Worm (Caenorhabditis elegans) whole organism, L3 larva: Measurements from ENCODE around the gene mcm-3.

ENCODE experiments used
- R02D3.7 ChIP-seq: fragments of 150-350 bp; optimal IDR thresholded peaks from 2 replicates; lab custom pipeline; 2014; ENCODE audit warnings: missing biosample characterization, missing genetic modification characterization
- ZK546.5 ChIP-seq: sonication (generic microtip); optimal IDR thresholded peaks from 2 replicates; lab custom pipeline; 2017; ENCODE audit warnings: missing biosample characterization, missing genetic modification characterization
- aly-2 ChIP-seq: fragments of 150-350 bp; optimal IDR thresholded peaks from 2 replicates; lab custom pipeline; 2014; ENCODE audit warnings: missing biosample characterization, missing genetic modification characterization
- ama-1 ChIP-seq: fragments of 150-350 bp; optimal IDR thresholded peaks from 2 replicates; lab custom pipeline; 2018
- ceh-16 ChIP-seq: sonication (generic microtip); optimal IDR thresholded peaks from 2 replicates; lab custom pipeline; 2017; ENCODE audit warnings: missing biosample characterization, missing genetic modification characterization
- ceh-28 ChIP-seq: fragments of 150-350 bp; optimal IDR thresholded peaks from 2 replicates; lab custom pipeline; 2014; ENCODE audit warnings: missing biosample characterization, missing genetic modification reagents, missing genetic modification characterization
- ceh-82 ChIP-seq: fragments of 150-350 bp; optimal IDR thresholded peaks from 2 replicates; lab custom pipeline; 2014; ENCODE audit warnings: missing biosample characterization, missing genetic modification characterization
- egl-27 ChIP-seq: sonication (generic microtip); optimal IDR thresholded peaks from 4 replicates; lab custom pipeline; 2017; ENCODE audit warnings: missing biosample characterization, missing genetic modification reagents, missing genetic modification characterization
- egl-5 ChIP-seq: fragments of 150-350 bp; optimal IDR thresholded peaks from 2 replicates; lab custom pipeline; 2017; ENCODE audit warnings: missing biosample characterization, missing genetic modification reagents, missing genetic modification characterization, inconsistent platforms
- elt-2 ChIP-seq: sonication (generic microtip); optimal IDR thresholded peaks from 2 replicates; lab custom pipeline; 2016; ENCODE audit warnings: missing genetic modification reagents, mild to moderate bottlenecking, missing genetic modification characterization, missing compliant biosample characterization
- fkh-2 ChIP-seq: fragments of 150-350 bp; optimal IDR thresholded peaks from 2 replicates; lab custom pipeline; 2014; ENCODE audit warnings: missing biosample characterization, missing genetic modification reagents, missing genetic modification characterization
- fos-1 ChIP-seq: fragments of 150-350 bp; optimal IDR thresholded peaks from 2 replicates; lab custom pipeline; 2014; ENCODE audit warnings: missing biosample characterization, missing genetic modification characterization
- hmg-11 ChIP-seq: sonication (generic microtip); optimal IDR thresholded peaks from 2 replicates; lab custom pipeline; 2016; ENCODE audit warnings: missing genetic modification characterization, missing compliant biosample characterization
- jun-1 ChIP-seq: fragments of 150-350 bp; optimal IDR thresholded peaks from 2 replicates; lab custom pipeline; 2014; ENCODE audit warnings: missing biosample characterization, missing genetic modification reagents, missing genetic modification characterization
- lin-15B ChIP-seq: fragments of 150-350 bp; optimal IDR thresholded peaks from 2 replicates; lab custom pipeline; 2014; ENCODE audit warnings: missing biosample characterization, missing genetic modification characterization
- lin-39 ChIP-seq: fragments of 150-350 bp; optimal IDR thresholded peaks from 2 replicates; lab custom pipeline; 2018; ENCODE audit warnings: missing biosample characterization, missing genetic modification reagents, missing genetic modification characterization
- mdl-1 ChIP-seq: fragments of 150-350 bp; optimal IDR thresholded peaks from 2 replicates; lab custom pipeline; 2014; ENCODE audit warnings: missing biosample characterization, missing genetic modification characterization
- mml-1 ChIP-seq: fragments of 150-350 bp; sonication (generic microtip); optimal IDR thresholded peaks from 3 replicates; lab custom pipeline; 2014; ENCODE audit warnings: missing biosample characterization, missing genetic modification characterization
- nfya-1 ChIP-seq: sonication (generic microtip); optimal IDR thresholded peaks from 2 replicates; lab custom pipeline; 2017; ENCODE audit warnings: missing genetic modification characterization, mild to moderate bottlenecking, missing compliant biosample characterization, antibody characterized with exemption, moderate library complexity; ENCODE audit not compliant: insufficient read depth
- nhr-11 ChIP-seq: fragments of 150-350 bp; optimal IDR thresholded peaks from 2 replicates; lab custom pipeline; 2014; ENCODE audit warnings: missing biosample characterization, missing genetic modification characterization
- nhr-23 ChIP-seq: fragments of 150-350 bp; optimal IDR thresholded peaks from 2 replicates; lab custom pipeline; 2014; ENCODE audit warnings: missing biosample characterization, missing genetic modification reagents, missing genetic modification characterization
- nhr-237 ChIP-seq: fragments of 150-350 bp; optimal IDR thresholded peaks from 2 replicates; lab custom pipeline; 2014; ENCODE audit warnings: missing biosample characterization, missing genetic modification characterization
- nhr-25 ChIP-seq: sonication (generic microtip); optimal IDR thresholded peaks from 2 replicates; lab custom pipeline; 2017; ENCODE audit warnings: missing biosample characterization, missing genetic modification characterization
- nhr-67 ChIP-seq: fragments of 150-350 bp; optimal IDR thresholded peaks from 2 replicates; lab custom pipeline; 2014; ENCODE audit warnings: missing biosample characterization, missing genetic modification characterization
- nhr-76 ChIP-seq: fragments of 150-350 bp; sonication (generic microtip); optimal IDR thresholded peaks from 5 replicates; lab custom pipeline; 2014; ENCODE audit warnings: missing biosample characterization, missing genetic modification characterization
- pha-4 ChIP-seq: fragments of 150-350 bp; optimal IDR thresholded peaks from 2 replicates; lab custom pipeline; 2014; ENCODE audit warnings: missing biosample characterization, missing genetic modification reagents, missing genetic modification characterization
- pqm-1 ChIP-seq: fragments of 150-350 bp; optimal IDR thresholded peaks from 2 replicates; lab custom pipeline; 2017; ENCODE audit warnings: missing biosample characterization, missing genetic modification characterization, inconsistent platforms
- sea-2 ChIP-seq: fragments of 150-350 bp; sonication (generic microtip); optimal IDR thresholded peaks from 4 replicates; lab custom pipeline; 2014; ENCODE audit warnings: missing biosample characterization, missing genetic modification reagents, missing genetic modification characterization
- tbx-2 ChIP-seq: sonication (generic microtip); optimal IDR thresholded peaks from 2 replicates; lab custom pipeline; 2016; ENCODE audit warnings: mild to moderate bottlenecking, missing genetic modification characterization, missing compliant biosample characterization
- unc-39 ChIP-seq: sonication (generic microtip); optimal IDR thresholded peaks from 4 replicates; lab custom pipeline; 2017; ENCODE audit warnings: missing biosample characterization, missing genetic modification characterization
- unc-62 ChIP-seq: fragments of 150-350 bp; sonication (generic microtip); optimal IDR thresholded peaks from 4 replicates; lab custom pipeline; 2014; ENCODE audit warnings: missing biosample characterization, missing genetic modification reagents, missing genetic modification characterization
- ztf-11 ChIP-seq: fragments of 150-350 bp; optimal IDR thresholded peaks from 2 replicates; lab custom pipeline; 2014; ENCODE audit warnings: missing biosample characterization, missing genetic modification characterization

The mcm-3 gene

DNA sequence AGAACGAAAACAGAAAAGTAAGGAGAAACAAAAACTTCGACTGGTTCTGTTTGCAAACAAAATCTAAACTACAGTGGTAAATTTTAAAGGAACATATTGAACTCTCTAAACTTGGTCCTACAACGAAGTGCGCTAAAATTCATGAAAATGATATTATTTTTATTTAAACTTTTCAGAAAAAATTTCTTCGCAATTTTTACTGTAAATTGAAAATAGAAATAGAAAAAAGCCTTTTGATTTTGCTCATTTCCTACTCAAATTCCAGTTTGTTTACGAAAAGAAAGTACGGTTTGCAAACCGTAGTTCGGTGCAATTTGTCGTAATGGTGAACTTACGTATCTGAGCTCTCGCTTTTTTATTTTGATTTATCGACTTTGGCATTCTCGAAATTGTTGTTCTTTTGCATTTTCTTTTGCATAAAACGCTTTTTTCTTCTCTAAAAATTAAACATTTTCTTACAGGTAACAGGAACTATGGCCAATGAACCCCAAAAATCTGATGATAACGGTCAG is 6.5 kb upstream of the mcm-3 start, which contains the start of gene otub-1:
TSS of gene otub-1 (plus strand) at position 462 of the 512 bp plus-strand sequence.
- TF ChIP-seq ceh-16 (tag; lab: Kevin White, UChicago) (no peak), lin-15B (no peak), egl-5 (tag; lab: Kevin White, UChicago) (no peak)

DNA sequence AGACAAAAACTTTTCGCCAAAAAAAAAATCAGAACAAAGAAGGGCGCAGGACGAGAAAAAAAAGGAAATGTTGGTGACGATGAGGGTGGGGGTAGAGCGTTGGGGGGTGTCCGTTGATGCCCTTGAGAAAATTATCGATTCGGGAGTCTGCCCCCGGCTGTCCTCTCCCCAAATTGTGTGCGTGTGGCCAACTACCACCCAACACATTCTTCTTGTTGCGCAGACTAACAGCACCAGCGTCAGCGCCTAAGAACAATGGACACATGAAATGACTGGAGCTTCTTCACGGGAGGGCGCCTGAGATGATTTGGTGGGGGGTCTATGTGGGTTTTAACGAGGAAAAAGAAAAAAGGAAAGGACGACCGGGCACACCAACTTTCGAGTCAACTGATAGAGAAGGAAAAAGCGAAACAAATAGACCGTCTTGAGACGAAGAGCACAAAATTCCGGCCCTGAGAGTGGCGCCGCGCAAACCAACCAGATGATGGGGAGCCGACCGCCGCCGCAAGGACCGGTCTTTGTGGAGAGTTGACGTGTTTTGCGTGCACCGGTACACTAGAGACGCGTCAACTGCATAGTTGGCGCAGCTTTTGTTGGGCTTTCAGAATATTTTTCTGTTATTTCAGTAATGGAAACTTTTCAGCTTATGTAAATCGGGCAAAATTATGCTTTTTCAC is 5.8 kb upstream of the mcm-3 start, which contains the start of gene C25D7.9:
TSS of gene C25D7.9 (plus strand) at position 68 of the 677 bp plus-strand sequence.
- TF ChIP-seq lin-15B (peak; percentile 45), lin-39 (tag; lab: Kevin White, UChicago) (peak; percentile 20), sea-2 (no peak), hmg-11 (tag; lab: Kevin White, UChicago) (peak; percentile 39), nfya-1 (tag; lab: Kevin White, UChicago) (peak; percentile 33), nhr-25 (tag; lab: Kevin White, UChicago) (peak; percentile 6), pha-4 (tag; lab: Kevin White, UChicago) (peak; percentile 28), fkh-2 (tag; lab: Kevin White, UChicago) (no peak)

DNA sequence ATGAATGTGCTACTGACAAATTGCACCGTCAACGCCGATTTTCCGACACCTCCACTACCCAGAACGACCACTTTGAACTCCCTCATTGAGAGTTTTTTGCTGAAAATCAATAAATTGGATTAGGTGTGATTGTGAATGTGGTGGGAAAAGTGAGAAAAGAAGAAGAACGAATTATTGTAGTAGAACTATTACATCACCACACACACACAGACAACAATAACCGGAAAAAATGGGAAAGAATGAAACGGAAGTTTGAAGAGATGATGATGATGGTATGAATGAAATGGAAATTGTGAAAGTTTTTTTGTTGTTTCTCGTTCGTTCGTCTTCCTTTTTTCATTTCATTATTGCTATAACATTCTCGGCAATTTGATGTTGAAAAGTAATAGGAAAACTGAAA is 4.6 kb upstream of the mcm-3 start, which contains the start of gene rap-2:
TSS of gene rap-2 (minus strand) at position 101 of the 400 bp plus-strand sequence.
- TF ChIP-seq pqm-1 (tag; lab: Kevin White, UChicago), result no peak
- no peak for TF ChIP-seq elt-2 (tag; lab: Kevin White, UChicago)

DNA sequence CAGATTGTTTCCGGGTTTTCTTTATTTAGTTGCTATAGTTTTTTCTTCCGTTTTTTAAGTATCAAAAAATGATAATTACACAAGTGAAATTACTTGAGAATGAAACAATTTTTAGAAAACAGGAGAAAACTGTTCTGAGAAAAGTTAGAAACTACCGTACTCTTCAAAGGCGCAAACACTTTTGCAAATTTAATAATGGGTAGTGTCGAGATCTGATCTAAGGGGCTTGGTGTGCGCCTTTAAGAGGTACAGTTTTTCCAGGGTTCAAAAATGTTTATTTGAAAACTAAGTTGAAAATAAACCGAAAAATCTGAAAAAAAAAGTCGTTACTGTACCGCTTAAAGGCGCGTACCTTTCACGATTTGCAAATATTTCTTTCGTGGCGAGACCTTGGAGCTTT is 1.2 kb upstream of the mcm-3 start:
- TF ChIP-seq unc-62 (GFP tag; lab: Kevin White, UChicago) (no peak), mdl-1 (tag; lab: Kevin White, UChicago) (no peak), ceh-82 (tag; lab: Kevin White, UChicago) (no peak), sea-2 (no peak), nhr-76 (no peak), ztf-11 (no peak), nhr-23 (tag; lab: Kevin White, UChicago) (no peak), nhr-11 (tag; lab: Kevin White, UChicago) (no peak), jun-1 (no peak), elt-2 (tag; lab: Kevin White, UChicago) (no peak)

DNA sequence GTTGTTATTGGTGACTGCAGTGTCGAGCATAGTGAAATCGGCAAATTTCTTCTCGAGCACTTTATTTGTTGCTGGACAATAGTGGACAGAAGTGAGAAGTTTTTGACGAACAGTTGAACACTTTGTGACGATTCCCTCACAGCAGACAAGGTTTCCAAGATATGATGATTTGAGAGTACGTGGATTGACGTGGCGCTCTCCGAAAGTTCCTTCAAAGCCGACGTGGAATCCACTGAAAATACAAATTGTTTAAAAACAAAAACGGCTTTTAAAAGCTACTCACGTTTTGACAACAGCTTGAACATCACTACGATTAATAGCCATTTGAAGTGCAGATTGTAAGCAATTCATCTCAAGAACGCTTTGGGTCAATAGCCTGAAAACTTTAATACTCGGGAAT is 434 bp downstream of the mcm-3 start:
- TF ChIP-seq ZK546.5 (tag; lab: Kevin White, UChicago) (no peak), ama-1 (lab: Kevin White, UChicago) (no peak), nhr-23 (tag; lab: Kevin White, UChicago) (no peak)

DNA sequence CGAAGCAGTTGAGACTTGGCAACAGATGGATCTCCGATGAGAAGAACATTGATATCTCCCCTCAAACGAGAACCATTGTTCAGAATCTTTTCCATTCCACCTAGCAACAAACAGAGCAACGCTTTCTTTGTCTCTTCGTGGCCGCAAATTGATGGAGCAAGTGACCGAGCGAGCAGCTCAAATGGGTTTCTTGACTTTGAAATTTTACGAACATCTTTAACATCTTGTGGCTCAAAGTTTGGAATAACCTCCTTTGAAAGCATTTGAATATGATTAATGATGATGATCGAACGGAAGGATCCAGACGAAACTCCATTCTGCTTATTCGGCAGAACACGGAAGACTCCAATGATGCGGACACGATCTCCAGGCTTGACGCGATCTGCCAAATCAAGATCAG is 976 bp downstream of the mcm-3 start:
- TF ChIP-seq ceh-28 (tag; lab: Kevin White, UChicago), result no peak
- TF ChIP-seq egl-27 (tag; lab: Kevin White, UChicago), result no peak
- TF ChIP-seq nfya-1 (tag; lab: Kevin White, UChicago), result no peak
- no peak for TF ChIP-seq mml-1 (tag; lab: Kevin White, UChicago)
- no peak for TF ChIP-seq fos-1
- TF ChIP-seq jun-1, result no peak
- no peak for TF ChIP-seq ceh-16 (tag; lab: Kevin White, UChicago)
- no peak for TF ChIP-seq nhr-237 (tag; lab: Kevin White, UChicago)
- no peak for TF ChIP-seq R02D3.7
- TF ChIP-seq unc-39, result no peak
- TF ChIP-seq tbx-2, result no peak
- TF ChIP-seq nhr-25 (tag; lab: Kevin White, UChicago), result no peak
- TF ChIP-seq nhr-67, result no peak
- TF ChIP-seq aly-2 (tag; lab: Kevin White, UChicago), result no peak
- TF ChIP-seq, all 47 proteins: peak for 0
